Worm (Caenorhabditis elegans) whole organism, L1 larva: Measurements from ENCODE around the gene F49C12.11.

Experiments used
- ama-1 ChIP-seq: fragments of 150-350 bp; optimal IDR thresholded peaks from 2 replicates; lab custom pipeline; 2014
- skn-1 ChIP-seq: fragments of 150-350 bp; optimal IDR thresholded peaks from 2 replicates; lab custom pipeline; 2014; ENCODE audit warnings: missing biosample characterization, missing genetic modification characterization
- sptf-1 ChIP-seq: fragments of 150-350 bp; optimal IDR thresholded peaks from 2 replicates; lab custom pipeline; 2014; ENCODE audit warnings: missing biosample characterization, missing genetic modification characterization

DNA sequence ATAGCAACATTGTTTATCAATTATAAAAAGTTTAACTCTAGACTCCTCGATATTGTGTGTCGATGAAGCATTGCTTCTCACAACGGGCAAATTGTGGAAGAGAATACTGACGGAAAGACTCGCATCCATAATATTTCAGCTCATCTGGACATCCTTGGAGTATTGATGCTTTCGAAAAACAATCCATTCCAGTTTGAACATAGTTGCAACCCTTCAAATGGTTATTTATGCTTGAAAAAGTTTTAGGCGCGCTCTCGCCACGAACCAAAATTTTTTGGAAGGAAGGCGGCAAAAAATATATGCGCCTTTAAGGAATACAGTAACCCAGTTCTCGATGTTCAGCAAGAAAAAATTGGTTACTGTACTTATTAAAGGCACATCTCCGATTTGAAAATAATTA is 3.3 kb downstream of the F49C12.11 start:
- TF ChIP-seq sptf-1 (no peak), ama-1 (lab: Kevin White, UChicago) (no peak), skn-1 (no peak)
